Worm (Caenorhabditis elegans): ENCODE data around the gene K10H10.5.

ce11 chrII:14540551-14540950 is 39.0 kb downstream of the K10H10.5 start:
- TF ChIP-seq attf-5 (GFP tag; optimal IDR thresholded peaks at IDR 0.05) (no peak), him-1 (tag; optimal IDR thresholded peaks at IDR 0.05) (no peak), atf-7 (tag; optimal IDR thresholded peaks at IDR 0.05) (no peak), F49E8.2 (tag; optimal IDR thresholded peaks at IDR 0.05; ENCODE audit: insufficient read depth) (no peak), ama-1 (optimal IDR thresholded peaks at IDR 0.05) (no peak), ama-1 (GFP tag; optimal IDR thresholded peaks at IDR 0.05) (no peak), F52B5.7 (tag; optimal IDR thresholded peaks at IDR 0.05) (no peak), lin-40 (tag; optimal IDR thresholded peaks at IDR 0.05) (no peak)
